Worm (Caenorhabditis elegans) whole organism, young adult: ENCODE data around the gene F59F5.7.

ENCODE experiments used
- F33H1.4 ChIP-seq: fragments of 200-800 bp; sonication (Bioruptor generic); IDR thresholded peaks from 2 replicates; pipeline ENCODE4 v1.3.6; 2022; ENCODE audit warnings: missing genetic modification reagents, missing genetic modification characterization, missing compliant biosample characterization
- F37B4.10 ChIP-seq: fragments of 200-800 bp; sonication (Bioruptor generic); IDR thresholded peaks from 2 replicates; pipeline ENCODE4 v1.3.6; 2022; ENCODE audit warnings: missing genetic modification characterization, missing compliant biosample characterization
- K12H6.12 ChIP-seq: fragments of 200-800 bp; sonication (Bioruptor generic); optimal IDR thresholded peaks from 2 replicates; lab custom pipeline; 2018; ENCODE audit warnings: mild to moderate bottlenecking, missing genetic modification characterization, missing compliant biosample characterization
- madf-3 ChIP-seq: fragments of 200-800 bp; sonication (Bioruptor generic); IDR thresholded peaks from 2 replicates; pipeline ENCODE4 v1.3.6; 2022; ENCODE audit warnings: missing genetic modification reagents, missing genetic modification characterization, missing compliant biosample characterization
- madf-6 ChIP-seq: fragments of 200-800 bp; sonication (Bioruptor generic); IDR thresholded peaks from 2 replicates; pipeline ENCODE4 v1.3.6; 2022; ENCODE audit warnings: missing genetic modification reagents, missing genetic modification characterization, missing compliant biosample characterization
- rec-8 ChIP-seq, 2 experiments: sonication (generic microtip); optimal IDR thresholded peaks; 2 replicates each; lab custom pipeline; 2016; ENCODE audit warnings: mild to moderate bottlenecking in 2 of 2, missing genetic modification characterization in 2 of 2, missing genetic modification reagents in 2 of 2, missing genotype in 2 of 2, missing biosample characterization in 1 of 2, missing compliant biosample characterization in 1 of 2, moderate library complexity in 1 of 2

DNA sequence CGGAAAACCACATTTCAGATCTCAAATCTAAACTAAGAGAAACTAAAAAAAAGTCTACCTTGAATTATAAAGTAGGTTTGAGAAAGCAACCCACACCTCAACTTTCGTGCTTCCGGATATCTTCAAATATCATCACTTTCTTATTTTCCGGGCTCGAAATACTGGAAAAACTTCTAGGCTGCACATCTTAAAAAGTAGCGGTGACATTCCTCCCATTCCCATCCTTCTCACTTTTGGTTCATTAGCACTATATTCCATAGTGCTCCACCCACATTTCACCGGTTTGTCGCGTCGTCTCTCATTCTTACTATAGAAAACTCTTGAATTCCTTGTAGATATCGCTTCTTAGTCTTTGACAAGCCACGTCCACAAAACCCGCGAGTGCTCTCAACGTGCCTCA lies 45.1 kb downstream of the F59F5.7 start, which contains the start of gene flp-19:
- TF ChIP-seq F33H1.4 (GFP tag; lab: Robert Waterston, UW) (no peak), F37B4.10 (no peak), K12H6.12 (no peak), madf-6 (no peak), madf-3 (GFP tag; lab: Robert Waterston, UW) (no peak), rec-8 (tag; optimal IDR thresholded peaks at IDR 0.05; lab: Kevin White, UChicago) (no peak)
